Worm (Caenorhabditis elegans) whole organism, young adult: Measurements from ENCODE around the gene phy-3.

Experiments used
- B0336.3 ChIP-seq: fragments of 200-800 bp; sonication (Bioruptor generic); IDR thresholded peaks from 2 replicates; pipeline ENCODE4 v1.3.6; 2022; ENCODE audit warnings: missing genetic modification characterization, missing compliant biosample characterization
- F10E7.11 ChIP-seq: sonication (generic microtip); optimal IDR thresholded peaks from 2 replicates; lab custom pipeline; 2017; ENCODE audit warnings: mild to moderate bottlenecking, missing genetic modification characterization, moderate library complexity, missing compliant biosample characterization
- F33H1.4 ChIP-seq: fragments of 200-800 bp; sonication (Bioruptor generic); IDR thresholded peaks from 2 replicates; pipeline ENCODE4 v1.3.6; 2022; ENCODE audit warnings: missing genetic modification reagents, missing genetic modification characterization, missing compliant biosample characterization
- F52B5.7 ChIP-seq: sonication (generic microtip); optimal IDR thresholded peaks from 2 replicates; lab custom pipeline; 2016; ENCODE audit warnings: mild to moderate bottlenecking, missing genetic modification characterization, missing compliant biosample characterization
- F57A8.1 ChIP-seq: fragments of 200-800 bp; sonication (Bioruptor generic); optimal IDR thresholded peaks from 2 replicates; lab custom pipeline; 2018; ENCODE audit warnings: mild to moderate bottlenecking, missing genetic modification characterization, moderate library complexity, missing compliant biosample characterization
- F57C9.4 ChIP-seq: sonication (generic microtip); optimal IDR thresholded peaks from 2 replicates; lab custom pipeline; 2017; ENCODE audit warnings: mild to moderate bottlenecking, missing genetic modification characterization, missing compliant biosample characterization
- T07F8.4 ChIP-seq: sonication (generic microtip); optimal IDR thresholded peaks from 2 replicates; lab custom pipeline; 2016; ENCODE audit warnings: mild to moderate bottlenecking, missing genetic modification characterization, moderate library complexity, missing compliant biosample characterization
- Y79H2A.3 ChIP-seq: fragments of 200-800 bp; sonication (Bioruptor generic); conservative IDR thresholded peaks from 2 replicates; pipeline ENCODE4 v1.3.6; 2022; ENCODE audit warnings: missing genetic modification reagents, missing genetic modification characterization, missing compliant biosample characterization
- Y95B8A.8 ChIP-seq: fragments of 200-800 bp; sonication (Bioruptor generic); IDR thresholded peaks from 2 replicates; pipeline ENCODE4 v1.3.6; 2022; ENCODE audit warnings: missing genetic modification reagents, missing genetic modification characterization, missing compliant biosample characterization
- atf-7 ChIP-seq: sonication (generic microtip); optimal IDR thresholded peaks from 2 replicates; lab custom pipeline; 2017; ENCODE audit warnings: mild to moderate bottlenecking, missing genetic modification characterization, missing compliant biosample characterization
- attf-6 ChIP-seq: fragments of 200-800 bp; sonication (Bioruptor generic); IDR thresholded peaks from 2 replicates; pipeline ENCODE4 v1.3.6; 2022; ENCODE audit warnings: missing genetic modification reagents, missing genetic modification characterization, missing compliant biosample characterization
- bed-1 ChIP-seq: fragments of 200-800 bp; sonication (Bioruptor generic); IDR thresholded peaks from 2 replicates; pipeline ENCODE4 v1.3.6; 2022; ENCODE audit warnings: missing genetic modification reagents, missing genetic modification characterization, missing compliant biosample characterization
- bed-2 ChIP-seq: fragments of 200-800 bp; sonication (Bioruptor generic); IDR thresholded peaks from 2 replicates; pipeline ENCODE4 v1.3.6; 2022; ENCODE audit warnings: missing genetic modification reagents, missing genetic modification characterization, missing compliant biosample characterization
- ccch-3 ChIP-seq: fragments of 200-800 bp; sonication (Bioruptor generic); optimal IDR thresholded peaks from 2 replicates; lab custom pipeline; 2018; ENCODE audit warnings: mild to moderate bottlenecking, missing genetic modification characterization, missing compliant biosample characterization
- cebp-1 ChIP-seq, 2 experiments: fragments of 200-800 bp in 1 of 2; sonication (Bioruptor generic) in 1 of 2; sonication (generic microtip) in 1 of 2; IDR thresholded peaks in 1 of 2; optimal IDR thresholded peaks in 1 of 2; 2 replicates each; pipeline versions ENCODE4 v1.3.6 to Lab custom; 2017 to 2022; ENCODE audit warnings: missing compliant biosample characterization in 2 of 2, missing genetic modification characterization in 2 of 2, mild to moderate bottlenecking in 1 of 2, missing genetic modification reagents in 1 of 2, moderate library complexity in 1 of 2
- cebp-2 ChIP-seq: fragments of 200-800 bp; sonication (Bioruptor generic); IDR thresholded peaks from 2 replicates; pipeline ENCODE4 v1.3.6; 2022; ENCODE audit warnings: missing genetic modification characterization, missing compliant biosample characterization
- ceh-100 ChIP-seq: fragments of 200-800 bp; sonication (Bioruptor generic); IDR thresholded peaks from 2 replicates; pipeline ENCODE4 v1.3.6; 2022; ENCODE audit warnings: missing genetic modification reagents, missing genetic modification characterization, missing compliant biosample characterization
- ceh-91 ChIP-seq: fragments of 200-800 bp; sonication (Bioruptor generic); IDR thresholded peaks from 2 replicates; pipeline ENCODE4 v1.3.6; 2022; ENCODE audit warnings: missing genetic modification reagents, missing genetic modification characterization, missing compliant biosample characterization
- die-1 ChIP-seq: sonication (generic microtip); optimal IDR thresholded peaks from 2 replicates; lab custom pipeline; 2016; ENCODE audit warnings: missing genotype, mild to moderate bottlenecking, missing genetic modification characterization, missing compliant biosample characterization
- egl-18 ChIP-seq: fragments of 200-800 bp; sonication (Bioruptor generic); IDR thresholded peaks from 2 replicates; pipeline ENCODE4 v1.3.6; 2022; ENCODE audit warnings: missing genetic modification reagents, missing genetic modification characterization, missing compliant biosample characterization
- hrde-1 ChIP-seq: sonication (generic microtip); optimal IDR thresholded peaks from 2 replicates; lab custom pipeline; 2016; ENCODE audit warnings: missing genetic modification characterization, mild to moderate bottlenecking, missing compliant biosample characterization, moderate library complexity, missing genotype, missing genetic modification reagents, borderline replicate concordance
- lin-26 ChIP-seq: fragments of 200-800 bp; sonication (Bioruptor generic); IDR thresholded peaks from 2 replicates; pipeline ENCODE4 v1.3.6; 2022; ENCODE audit warnings: missing genetic modification reagents, missing genetic modification characterization, missing compliant biosample characterization
- lin-40 ChIP-seq: sonication (generic microtip); optimal IDR thresholded peaks from 2 replicates; lab custom pipeline; 2016; ENCODE audit warnings: missing genetic modification characterization, mild to moderate bottlenecking, missing compliant biosample characterization, missing genotype, missing genetic modification reagents
- lin-54 ChIP-seq: fragments of 200-800 bp; sonication (Bioruptor generic); optimal IDR thresholded peaks from 2 replicates; lab custom pipeline; 2018; ENCODE audit warnings: mild to moderate bottlenecking, missing genetic modification characterization, missing compliant biosample characterization
- lsl-1 ChIP-seq: fragments of 200-800 bp; sonication (Bioruptor generic); optimal IDR thresholded peaks from 2 replicates; lab custom pipeline; 2018; ENCODE audit warnings: mild to moderate bottlenecking, missing genetic modification characterization, moderate library complexity, missing compliant biosample characterization
- madf-10 ChIP-seq: sonication (generic microtip); optimal IDR thresholded peaks from 2 replicates; lab custom pipeline; 2016; ENCODE audit warnings: mild to moderate bottlenecking, missing genetic modification characterization, missing compliant biosample characterization
- madf-3 ChIP-seq: fragments of 200-800 bp; sonication (Bioruptor generic); IDR thresholded peaks from 2 replicates; pipeline ENCODE4 v1.3.6; 2022; ENCODE audit warnings: missing genetic modification reagents, missing genetic modification characterization, missing compliant biosample characterization
- madf-6 ChIP-seq: fragments of 200-800 bp; sonication (Bioruptor generic); IDR thresholded peaks from 2 replicates; pipeline ENCODE4 v1.3.6; 2022; ENCODE audit warnings: missing genetic modification reagents, missing genetic modification characterization, missing compliant biosample characterization
- mcd-1 ChIP-seq: fragments of 200-800 bp; sonication (Bioruptor generic); IDR thresholded peaks from 2 replicates; pipeline ENCODE4 v1.3.6; 2022; ENCODE audit warnings: missing genetic modification reagents, missing genetic modification characterization, missing compliant biosample characterization
- nfya-1 ChIP-seq: sonication (generic microtip); optimal IDR thresholded peaks from 2 replicates; lab custom pipeline; 2017; ENCODE audit warnings: antibody characterized with exemption, missing compliant biosample characterization, missing genetic modification characterization, borderline replicate concordance; ENCODE audit not compliant: insufficient read depth
- nfyb-1 ChIP-seq: fragments of 200-800 bp; sonication (Bioruptor generic); IDR thresholded peaks from 2 replicates; pipeline ENCODE4 v1.3.6; 2022; ENCODE audit warnings: missing genetic modification reagents, missing genetic modification characterization, missing compliant biosample characterization
- pha-4 ChIP-seq: fragments of 150-350 bp; sonication (generic microtip); optimal IDR thresholded peaks from 2 replicates; lab custom pipeline; 2014; ENCODE audit warnings: missing biosample characterization, missing genetic modification reagents, missing genetic modification characterization
- rcor-1 ChIP-seq: fragments of 200-800 bp; sonication (Bioruptor generic); IDR thresholded peaks from 2 replicates; pipeline ENCODE4 v1.3.6; 2022; ENCODE audit warnings: missing genetic modification reagents, missing genetic modification characterization, missing compliant biosample characterization
- repo-1 ChIP-seq: sonication (generic microtip); optimal IDR thresholded peaks from 2 replicates; lab custom pipeline; 2017; ENCODE audit warnings: mild to moderate bottlenecking, missing genetic modification characterization, missing compliant biosample characterization
- snpc-1.1 ChIP-seq: sonication (generic microtip); optimal IDR thresholded peaks from 2 replicates; lab custom pipeline; 2017; ENCODE audit warnings: missing genetic modification characterization, mild to moderate bottlenecking, missing compliant biosample characterization, antibody characterized with exemption, moderate library complexity, missing genotype, missing genetic modification reagents; ENCODE audit not compliant: insufficient read depth
- snpc-4 ChIP-seq, 5 experiments: fragments of 150-350 bp in 1 of 5; sonication (generic microtip) in 4 of 5; optimal IDR thresholded peaks; 2 replicates each; lab custom pipeline; 2014 to 2018; ENCODE audit warnings: missing genetic modification characterization in 5 of 5, missing biosample characterization in 3 of 5, antibody characterized with exemption in 2 of 5, mild to moderate bottlenecking in 2 of 5, missing compliant biosample characterization in 2 of 5, missing genotype in 2 of 5, moderate library complexity in 2 of 5, missing genetic modification reagents in 1 of 5
- unc-62 ChIP-seq: fragments of 150-350 bp; optimal IDR thresholded peaks from 2 replicates; lab custom pipeline; 2014; ENCODE audit warnings: missing biosample characterization, missing genetic modification reagents, missing genetic modification characterization
- ztf-25 ChIP-seq: fragments of 200-800 bp; sonication (Bioruptor generic); IDR thresholded peaks from 2 replicates; pipeline ENCODE4 v1.3.6; 2022; ENCODE audit warnings: missing genetic modification reagents, missing genetic modification characterization, missing compliant biosample characterization
- ztf-26 ChIP-seq: sonication (generic microtip); optimal IDR thresholded peaks from 2 replicates; lab custom pipeline; 2017; ENCODE audit warnings: missing genetic modification characterization, missing compliant biosample characterization
- ztf-28 ChIP-seq: fragments of 200-800 bp; sonication (Bioruptor generic); IDR thresholded peaks from 2 replicates; pipeline ENCODE4 v1.3.6; 2022; ENCODE audit warnings: missing genetic modification reagents, missing genetic modification characterization, missing compliant biosample characterization
- ztf-3 ChIP-seq: fragments of 200-800 bp; sonication (Bioruptor generic); optimal IDR thresholded peaks from 2 replicates; lab custom pipeline; 2018; ENCODE audit warnings: mild to moderate bottlenecking, missing genetic modification characterization, missing compliant biosample characterization

Gene phy-3

DNA sequence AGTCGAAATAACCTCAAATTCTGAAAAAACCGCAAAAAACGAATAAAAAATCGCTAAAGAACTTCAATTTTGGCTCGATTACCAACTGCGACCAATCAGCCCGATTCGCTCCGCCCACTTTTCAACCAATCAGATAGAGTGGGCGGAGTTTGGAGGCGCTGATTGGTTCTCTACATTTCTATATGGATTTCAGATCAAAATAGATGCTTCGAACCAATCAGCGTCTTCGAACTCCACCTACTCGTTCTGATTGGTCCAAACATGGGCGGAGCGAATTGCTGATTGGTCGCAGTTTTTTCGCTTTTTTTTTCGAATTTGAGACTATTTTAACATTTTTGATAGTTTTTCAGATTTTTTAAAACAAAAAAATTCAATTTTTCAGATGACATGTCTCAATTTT is 24.8 kb upstream of the phy-3 start:
- no peak for TF ChIP-seq die-1 (tag; lab: Kevin White, UChicago)
- TF ChIP-seq ceh-91 (GFP tag; lab: Robert Waterston, UW): no peak
- TF ChIP-seq ztf-26: no peak
- TF ChIP-seq nfyb-1 (GFP tag; lab: Robert Waterston, UW): peak; percentile 71; the same call in 1 of the 2 replicates

DNA sequence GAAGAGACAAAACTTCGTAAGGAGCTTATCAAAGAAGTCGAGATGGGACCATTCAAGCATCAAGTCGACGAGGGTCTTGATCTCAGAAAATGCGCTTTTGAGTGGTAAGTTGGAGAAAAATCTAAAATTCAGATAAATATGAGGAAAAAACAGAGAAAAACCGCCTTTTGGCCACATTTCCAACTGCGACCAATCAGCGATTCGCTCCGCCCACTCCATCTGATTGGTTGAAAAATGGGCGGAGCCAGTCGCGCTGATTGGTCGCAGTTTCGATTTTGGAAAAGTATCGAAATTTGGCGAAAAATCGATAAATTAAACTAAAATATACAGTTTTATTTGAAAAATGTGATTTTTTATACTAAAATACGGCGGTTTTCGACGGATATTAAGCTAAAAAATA is 21.1 kb upstream of the phy-3 start:
- TF ChIP-seq madf-10 (tag; lab: Kevin White, UChicago) (no peak), pha-4 (tag; lab: Kevin White, UChicago) (no peak), lin-26 (GFP tag; lab: Robert Waterston, UW) (no peak), ztf-28 (GFP tag; lab: Robert Waterston, UW) (no peak), F57C9.4 (no peak), snpc-4 (GFP tag; optimal IDR thresholded peaks at IDR 0.05; lab: Kevin White, UChicago) (no peak), snpc-4 (tag; optimal IDR thresholded peaks at IDR 0.05; lab: Kevin White, UChicago) (no peak), nfya-1 (tag; lab: Kevin White, UChicago) (no peak), F33H1.4 (GFP tag; lab: Robert Waterston, UW) (no peak)

ce11 chrV:16812371-16812770 is 20.6 kb upstream of the phy-3 start:
- TF ChIP-seq ccch-3 (GFP tag; lab: Kevin White, UChicago) (no peak), nfyb-1 (GFP tag; lab: Robert Waterston, UW) (peak; percentile 46; the same call in 1 of the 2 replicates)

DNA sequence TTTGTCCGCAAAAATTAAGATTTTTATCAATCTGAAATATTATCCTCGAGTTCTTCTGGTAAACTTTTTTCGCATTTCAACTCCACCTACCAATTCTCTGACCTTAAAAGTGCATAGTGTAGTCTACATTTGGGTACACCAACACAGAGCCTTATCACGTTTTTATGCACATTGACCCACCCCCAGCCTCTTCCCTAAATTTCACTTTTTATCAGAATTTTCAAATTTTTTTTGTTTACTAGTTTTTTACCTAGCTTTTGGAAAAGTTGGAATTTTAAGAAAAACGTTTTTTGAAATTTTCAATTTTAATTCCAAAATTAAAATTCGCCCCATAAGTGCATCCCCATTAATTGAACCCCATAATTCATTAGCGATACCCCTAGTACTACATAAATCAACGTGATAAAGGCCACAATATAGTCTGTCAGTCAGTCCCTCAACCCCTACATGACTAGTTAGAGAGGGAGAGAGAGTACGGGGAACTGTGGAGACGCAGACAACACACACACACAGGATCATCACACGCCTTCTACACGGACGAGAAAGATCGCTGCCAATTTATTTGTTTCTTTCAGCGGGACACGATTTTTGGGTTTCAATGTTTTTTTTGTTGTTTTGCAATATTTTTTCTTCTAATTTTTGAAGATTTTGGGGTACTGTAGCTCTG is 18.3 kb upstream of the phy-3 start:
- TF ChIP-seq hrde-1 (tag; lab: Kevin White, UChicago) (peak; percentile 18), Y95B8A.8 (GFP tag; lab: Robert Waterston, UW) (0 out of 2 replicates have a peak, but pooled peaks have one; percentile 34), Y79H2A.3 (GFP tag; lab: Robert Waterston, UW) (no peak), egl-18 (no peak), bed-2 (GFP tag; lab: Robert Waterston, UW) (no peak), repo-1 (tag; lab: Kevin White, UChicago) (no peak), F52B5.7 (tag; lab: Kevin White, UChicago) (no peak), F57A8.1 (GFP tag; lab: Kevin White, UChicago) (no peak), lin-40 (no peak), rcor-1 (GFP tag; lab: Robert Waterston, UW) (no peak), bed-1 (GFP tag; lab: Robert Waterston, UW) (no peak), unc-62 (GFP tag; lab: Kevin White, UChicago) (no peak), ceh-100 (no peak), lsl-1 (GFP tag; lab: Kevin White, UChicago) (no peak), lin-54 (GFP tag; lab: Kevin White, UChicago) (no peak), mcd-1 (GFP tag; lab: Robert Waterston, UW) (0 out of 2 replicates have a peak, but pooled peaks have one; percentile 17), attf-6 (GFP tag; lab: Robert Waterston, UW) (no peak), madf-3 (GFP tag; lab: Robert Waterston, UW) (no peak), ceh-91 (GFP tag; lab: Robert Waterston, UW) (no peak), cebp-1 (GFP tag; IDR thresholded peaks at IDR 0.05; lab: Robert Waterston, UW) (no peak), cebp-1 (tag; optimal IDR thresholded peaks at IDR 0.05; lab: Kevin White, UChicago) (peak; percentile 22), snpc-1.1 (tag; lab: Kevin White, UChicago) (no peak), T07F8.4 (tag; lab: Kevin White, UChicago) (no peak), B0336.3 (GFP tag; lab: Robert Waterston, UW) (peak; percentile 41; the same call in 1 of the 2 replicates), madf-6 (GFP tag; lab: Robert Waterston, UW) (peak; percentile 6; the same call in 1 of the 2 replicates), ztf-25 (GFP tag; lab: Robert Waterston, UW) (no peak), ztf-3 (GFP tag; lab: Kevin White, UChicago) (no peak), cebp-2 (GFP tag; lab: Robert Waterston, UW) (no peak), F10E7.11 (tag; lab: Kevin White, UChicago) (no peak), atf-7 (tag; lab: Kevin White, UChicago) (no peak)
